Worm (Caenorhabditis elegans) whole organism, late embryonic: ENCODE results near the gene F10E9.3.

ENCODE experiments used
- K09A11.1 ChIP-seq: sonication (generic microtip); optimal IDR thresholded peaks from 2 replicates; lab custom pipeline; 2017; ENCODE audit warnings: antibody characterized with exemption, mild to moderate bottlenecking, missing genetic modification characterization, missing compliant biosample characterization; ENCODE audit not compliant: insufficient read depth
- ceh-14 ChIP-seq: sonication (generic microtip); optimal IDR thresholded peaks from 2 replicates; lab custom pipeline; 2016; ENCODE audit warnings: missing genotype, missing genetic modification characterization, missing compliant biosample characterization
- ceh-31 ChIP-seq: sonication (generic microtip); optimal IDR thresholded peaks from 2 replicates; lab custom pipeline; 2016; ENCODE audit warnings: missing genetic modification characterization, missing compliant biosample characterization
- ceh-45 ChIP-seq: fragments of 200-800 bp; sonication (Bioruptor generic); IDR thresholded peaks from 2 replicates; pipeline ENCODE4 v1.3.6; 2022; ENCODE audit warnings: missing genetic modification reagents, missing genetic modification characterization, missing compliant biosample characterization
- ceh-9 ChIP-seq: sonication (generic microtip); optimal IDR thresholded peaks from 2 replicates; lab custom pipeline; 2016; ENCODE audit warnings: mild to moderate bottlenecking, missing genetic modification characterization, inconsistent platforms, missing compliant biosample characterization
- che-1 ChIP-seq: sonication (generic microtip); optimal IDR thresholded peaks from 2 replicates; lab custom pipeline; 2016; ENCODE audit warnings: mild to moderate bottlenecking, missing genetic modification characterization, missing compliant biosample characterization
- fax-1 ChIP-seq: sonication (generic microtip); optimal IDR thresholded peaks from 2 replicates; lab custom pipeline; 2016; ENCODE audit warnings: missing genotype, missing genetic modification characterization, missing compliant biosample characterization
- hlh-13 ChIP-seq: fragments of 200-800 bp; sonication (Bioruptor generic); optimal IDR thresholded peaks from 2 replicates; lab custom pipeline; 2018; ENCODE audit warnings: mild to moderate bottlenecking, missing genetic modification characterization, missing compliant biosample characterization
- nhr-232 ChIP-seq: sonication (generic microtip); optimal IDR thresholded peaks from 2 replicates; lab custom pipeline; 2016; ENCODE audit warnings: missing genetic modification characterization, missing compliant biosample characterization
- pag-3 ChIP-seq: sonication (generic microtip); optimal IDR thresholded peaks from 2 replicates; lab custom pipeline; 2016; ENCODE audit warnings: missing compliant biosample characterization, missing genetic modification characterization, borderline replicate concordance
- pqm-1 ChIP-seq: sonication (generic microtip); optimal IDR thresholded peaks from 2 replicates; lab custom pipeline; 2016; ENCODE audit warnings: missing genetic modification characterization, missing compliant biosample characterization
- pros-1 ChIP-seq: fragments of 150-350 bp; optimal IDR thresholded peaks from 2 replicates; lab custom pipeline; 2014; ENCODE audit warnings: missing biosample characterization, missing genetic modification reagents, missing genetic modification characterization

ce11 chrIII:8358213-8358672 is 47.4 kb downstream of the F10E9.3 start, which contains the start of the genes R05D3.8 and rfp-1:
- no peak for TF ChIP-seq pros-1 (tag; lab: Kevin White, UChicago)
- TF ChIP-seq fax-1 (tag; lab: Kevin White, UChicago) = no peak
- no peak for TF ChIP-seq che-1 (tag; lab: Kevin White, UChicago)
- TF ChIP-seq pqm-1 (tag; lab: Kevin White, UChicago) = no peak
- TF ChIP-seq nhr-232 = no peak
- no peak for TF ChIP-seq hlh-13 (GFP tag; lab: Kevin White, UChicago)
- no peak for TF ChIP-seq pag-3 (tag; lab: Kevin White, UChicago)
- no peak for TF ChIP-seq ceh-14
- no peak for TF ChIP-seq ceh-45
- TF ChIP-seq K09A11.1 (tag; lab: Kevin White, UChicago) = peak; percentile 13
- no peak for TF ChIP-seq ceh-9 (tag; lab: Kevin White, UChicago)
- peak; percentile 49 for TF ChIP-seq ceh-31
